Fruit fly (Drosophila melanogaster): ENCODE measurements around the gene CG15563.

CG15563 gene

DNA sequence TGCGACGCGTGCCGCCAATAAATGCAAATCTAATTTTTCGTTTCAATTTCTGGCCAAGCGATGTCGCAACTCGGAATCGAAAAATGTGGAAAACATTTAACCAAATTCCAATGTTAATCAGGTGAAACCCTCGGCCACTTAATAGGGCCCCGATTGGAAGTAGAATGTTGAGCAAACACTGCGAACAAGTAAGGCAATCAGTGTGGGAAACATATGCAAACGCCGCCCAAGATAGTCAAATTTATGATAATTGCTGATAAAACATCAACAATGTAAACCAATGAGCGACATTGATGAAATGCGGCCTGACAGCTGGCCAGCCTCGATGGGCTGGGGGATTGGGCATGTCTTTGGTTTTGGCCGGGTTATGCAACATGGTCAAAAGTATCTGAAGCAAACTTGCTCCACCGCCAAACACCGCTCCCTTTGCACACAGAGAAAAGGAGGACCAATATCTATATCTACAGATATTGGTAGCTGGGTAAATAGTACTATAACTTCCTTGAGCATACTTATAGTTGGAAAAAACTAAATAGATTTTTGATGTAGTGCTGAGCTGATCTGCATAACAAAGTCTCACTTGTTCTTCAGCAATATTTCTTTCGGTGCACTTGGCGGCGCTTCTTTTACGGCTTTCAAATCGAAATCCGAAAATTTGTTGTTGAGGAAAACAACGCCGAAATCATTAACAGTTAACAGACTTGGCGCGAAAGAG, 15.3 kb upstream of the CG15563 start (continued):
- TF ChIP-seq gcm (GFP tag; optimal IDR thresholded peaks at IDR 0.05) = peak; percentile 56
- peak; percentile 74 for TF ChIP-seq CG14710 (tag; optimal IDR thresholded peaks at IDR 0.05)
- no peak for TF ChIP-seq hth (optimal IDR thresholded peaks at IDR 0.05)
- no peak for TF ChIP-seq D (optimal IDR thresholded peaks at IDR 0.05)
- TF ChIP-seq D (GFP tag; optimal IDR thresholded peaks at IDR 0.05) = peak; percentile 67
- peak; percentile 65 for TF ChIP-seq CG1529 (GFP tag; optimal IDR thresholded peaks at IDR 0.05)
- TF ChIP-seq CG11695 (GFP tag; IDR thresholded peaks at IDR 0.05) = peak; percentile 78
- TF ChIP-seq CG18011 (GFP tag; optimal IDR thresholded peaks at IDR 0.05) = no peak
- TF ChIP-seq pzg (GFP tag; optimal IDR thresholded peaks at IDR 0.05) = no peak
- peak; percentile 76 for TF ChIP-seq zfh1 (GFP tag; IDR thresholded peaks at IDR 0.05)
- peak; percentile 75 for TF ChIP-seq CG11247 (GFP tag; IDR thresholded peaks at IDR 0.05)
- TF ChIP-seq sc (optimal IDR thresholded peaks at IDR 0.05) = no peak
- TF ChIP-seq sc (GFP tag; optimal IDR thresholded peaks at IDR 0.05) = peak; percentile 47
- TF ChIP-seq CG4617 (GFP tag; optimal IDR thresholded peaks at IDR 0.05; ENCODE audit: borderline replicate concordance) = no peak
- TF ChIP-seq dati (GFP tag; IDR thresholded peaks at IDR 0.05) = 0 out of 2 replicates have a peak, but pooled peaks have one; percentile 23
- peak; percentile 66 for TF ChIP-seq chm (GFP tag; IDR thresholded peaks at IDR 0.05)
- TF ChIP-seq cwo (GFP tag; optimal IDR thresholded peaks at IDR 0.05) = peak; percentile 38
- no peak for TF ChIP-seq vnd (GFP tag; IDR thresholded peaks at IDR 0.05; ENCODE audit: partially characterized antibody)
- TF ChIP-seq TFAM (GFP tag; optimal IDR thresholded peaks at IDR 0.05) = no peak
- TF ChIP-seq ash1 (GFP tag; optimal IDR thresholded peaks at IDR 0.05) = no peak
- no peak for TF ChIP-seq CG1832 (GFP tag; optimal IDR thresholded peaks at IDR 0.05)
- no peak for TF ChIP-seq Kr (GFP tag; optimal IDR thresholded peaks at IDR 0.05)
- no peak for TF ChIP-seq mirr (GFP tag; optimal IDR thresholded peaks at IDR 0.05)
- peak; percentile 35 for TF ChIP-seq CG10147 (GFP tag; optimal IDR thresholded peaks at IDR 0.05)
- TF ChIP-seq CG10565 (GFP tag; optimal IDR thresholded peaks at IDR 0.05) = no peak
- peak; percentile 62 for TF ChIP-seq lab (GFP tag; optimal IDR thresholded peaks at IDR 0.05)
- 0 out of 2 replicates have a peak, but pooled peaks have one; percentile 19 for TF ChIP-seq CG4360 (GFP tag; IDR thresholded peaks at IDR 0.05)
- peak; percentile 84 for TF ChIP-seq CoRest (tag; optimal IDR thresholded peaks at IDR 0.05)
- no peak for TF ChIP-seq yki (optimal IDR thresholded peaks at IDR 0.05)
- TF ChIP-seq CG3847 (GFP tag; IDR thresholded peaks at IDR 0.05) = peak; percentile 58
- TF ChIP-seq CG42726 (GFP tag; IDR thresholded peaks at IDR 0.05; ENCODE audit: partially characterized antibody) = no peak
- peak; percentile 29 for TF ChIP-seq en (GFP tag; optimal IDR thresholded peaks at IDR 0.05)
- TF ChIP-seq al (GFP tag; IDR thresholded peaks at IDR 0.05) = 0 out of 2 replicates have a peak, but pooled peaks have one; percentile 21
- peak; percentile 53 for TF ChIP-seq Spps (tag; optimal IDR thresholded peaks at IDR 0.05)
- peak; percentile 39 for TF ChIP-seq Nf-YB (GFP tag; optimal IDR thresholded peaks at IDR 0.05)
- peak; percentile 25 for TF ChIP-seq CG6683 (GFP tag; optimal IDR thresholded peaks at IDR 0.05)
- no peak for TF ChIP-seq Neu2 (GFP tag; optimal IDR thresholded peaks at IDR 0.05; ENCODE audit: borderline replicate concordance)
- TF ChIP-seq CG9215 (GFP tag; IDR thresholded peaks at IDR 0.05) = no peak
- no peak for TF ChIP-seq Doc3 (GFP tag; IDR thresholded peaks at IDR 0.05; ENCODE audit: partially characterized antibody)
- no peak for TF ChIP-seq Usf (GFP tag; optimal IDR thresholded peaks at IDR 0.05)
- TF ChIP-seq usp (GFP tag; optimal IDR thresholded peaks at IDR 0.05) = no peak
- peak; percentile 60 for TF ChIP-seq Camta (GFP tag; optimal IDR thresholded peaks at IDR 0.05)
- peak; percentile 84 for TF ChIP-seq Ptx1 (GFP tag; IDR thresholded peaks at IDR 0.05)
- peak; percentile 48 for TF ChIP-seq CG6654 (GFP tag; optimal IDR thresholded peaks at IDR 0.05)
- TF ChIP-seq trh (GFP tag; optimal IDR thresholded peaks at IDR 0.05) = no peak
- peak; percentile 73 for TF ChIP-seq esg (GFP tag; conservative IDR thresholded peaks at IDR 0.05)
- TF ChIP-seq Six4 (GFP tag; optimal IDR thresholded peaks at IDR 0.05) = peak; percentile 71
- no peak for TF ChIP-seq Ravus (GFP tag; IDR thresholded peaks at IDR 0.05)
- peak; percentile 69 for TF ChIP-seq CG17385 (GFP tag; optimal IDR thresholded peaks at IDR 0.05)
- TF ChIP-seq CG31388 (GFP tag; optimal IDR thresholded peaks at IDR 0.05) = no peak

All from whole organism, embryonic.